Fruit fly (Drosophila melanogaster): ENCODE measurements around the gene Bre1.
A peak's percentile ranks its signal among the peaks of the same experiment; 100 is the strongest.

Gene Bre1

dm6 chr3L:5820039-5820438 is 26.0 kb upstream of the Bre1 start (continued):
- TF ChIP-seq gem (tag; optimal IDR thresholded peaks at IDR 0.05) (peak; percentile 45), bsh (GFP tag; optimal IDR thresholded peaks at IDR 0.05) (peak in 1 of 2 experiments; percentile 4), Pdp1 (GFP tag; optimal IDR thresholded peaks at IDR 0.05) (peak in 1 of 2 experiments; percentile 14), CG1603 (tag; optimal IDR thresholded peaks at IDR 0.05) (peak; percentile 38), CG17359 (tag; optimal IDR thresholded peaks at IDR 0.05) (peak; percentile 17), sr (GFP tag; IDR thresholded peaks at IDR 0.05) (no peak), ken (GFP tag; IDR thresholded peaks at IDR 0.05) (no peak), CG7745 (tag; optimal IDR thresholded peaks at IDR 0.05) (no peak), Xbp1 (GFP tag; optimal IDR thresholded peaks at IDR 0.05) (peak; percentile 28), CG15514 (GFP tag; optimal IDR thresholded peaks at IDR 0.05) (peak; percentile 18), Oli (tag; optimal IDR thresholded peaks at IDR 0.05) (peak; percentile 29), peb (GFP tag; IDR thresholded peaks at IDR 0.05) (no peak), CG6272 (GFP tag; IDR thresholded peaks at IDR 0.05) (no peak), nmo (GFP tag; optimal IDR thresholded peaks at IDR 0.05) (peak; percentile 10), Spps (tag; optimal IDR thresholded peaks at IDR 0.05) (no peak), slbo (GFP tag; IDR thresholded peaks at IDR 0.05) (0 out of 2 replicates have a peak, but pooled peaks have one; percentile 33), CG15073 (GFP tag; optimal IDR thresholded peaks at IDR 0.05) (no peak), vvl (GFP tag; IDR thresholded peaks at IDR 0.05) (peak; percentile 27; the same call in 1 of the 2 replicates), CG2678 (tag; optimal IDR thresholded peaks at IDR 0.05) (peak; percentile 30), E2f1 (GFP tag; IDR thresholded peaks at IDR 0.05) (no peak), CG9932 (GFP tag; IDR thresholded peaks at IDR 0.05) (peak; percentile 30; the same call in 1 of the 2 replicates), Ravus (GFP tag; IDR thresholded peaks at IDR 0.05) (no peak), CTCF (GFP tag; optimal IDR thresholded peaks at IDR 0.05) (no peak), CG7839 (tag; optimal IDR thresholded peaks at IDR 0.05) (peak; percentile 11), CG16779 (GFP tag; IDR thresholded peaks at IDR 0.05) (no peak), Ets65A (GFP tag) (peak; percentile 87), mam (GFP tag; optimal IDR thresholded peaks at IDR 0.05) (peak; percentile 30), HLH3B (GFP tag; IDR thresholded peaks at IDR 0.05) (no peak), dmrt11E (tag; optimal IDR thresholded peaks at IDR 0.05) (peak; percentile 7), bigmax (GFP tag; optimal IDR thresholded peaks at IDR 0.05) (no peak), Sox102F (GFP tag; optimal IDR thresholded peaks at IDR 0.05) (peak; percentile 15), crol (GFP tag; IDR thresholded peaks at IDR 0.05) (no peak), Trl (optimal IDR thresholded peaks at IDR 0.05) (no peak), Trl (GFP tag; optimal IDR thresholded peaks at IDR 0.05) (peak; percentile 33), CG17328 (GFP tag; IDR thresholded peaks at IDR 0.05) (peak; percentile 25; the same call in 1 of the 2 replicates), zf30C (GFP tag; optimal IDR thresholded peaks at IDR 0.05) (peak; percentile 3), so (GFP tag; IDR thresholded peaks at IDR 0.05) (peak; percentile 23; the same call in 1 of the 3 replicates), CG6654 (GFP tag; optimal IDR thresholded peaks at IDR 0.05) (no peak), CG10979 (tag; optimal IDR thresholded peaks at IDR 0.05) (no peak), CG2120 (GFP tag; optimal IDR thresholded peaks at IDR 0.05) (peak; percentile 31), unpg (GFP tag; optimal IDR thresholded peaks at IDR 0.05) (peak; percentile 7), grn (GFP tag; optimal IDR thresholded peaks at IDR 0.05) (no peak), row (GFP tag; IDR thresholded peaks at IDR 0.05) (0 out of 3 replicates have a peak, but pooled peaks have one; percentile 33), CG12391 (tag; optimal IDR thresholded peaks at IDR 0.05) (peak; percentile 22), CG8290 (GFP tag; optimal IDR thresholded peaks at IDR 0.05) (no peak), CG8290 (tag; optimal IDR thresholded peaks at IDR 0.05) (peak in 1 of 2 experiments; percentile 40), grau (tag; optimal IDR thresholded peaks at IDR 0.05) (peak; percentile 7), lilli (GFP tag; optimal IDR thresholded peaks at IDR 0.05) (peak; percentile 7), CG6254 (GFP tag; optimal IDR thresholded peaks at IDR 0.05) (no peak), Meics (GFP tag; optimal IDR thresholded peaks at IDR 0.05) (peak; percentile 3), CG13894 (tag; optimal IDR thresholded peaks at IDR 0.05) (no peak), Blimp-1 (GFP tag; optimal IDR thresholded peaks at IDR 0.05) (no peak)

Measured in whole organism, embryonic.